Worm (Caenorhabditis elegans) whole organism, mixed stage, embryonic: ENCODE data around the gene R102.4.
"Not testable (repeated sequence)": the region's sequence is repeated elsewhere in the genome, so short reads cannot be mapped to it uniquely, and the experiment has no call there.

Source experiments
- M03D4.4 ChIP-seq: sonication (generic microtip); optimal IDR thresholded peaks from 2 replicates; lab custom pipeline; 2017; ENCODE audit warnings: mild to moderate bottlenecking, missing genetic modification characterization, missing compliant biosample characterization
- blmp-1 ChIP-seq: fragments of 150-350 bp; optimal IDR thresholded peaks from 2 replicates; lab custom pipeline; 2014; ENCODE audit warnings: missing biosample characterization, missing genetic modification characterization
- ceh-39 ChIP-seq: fragments of 150-350 bp; optimal IDR thresholded peaks from 2 replicates; lab custom pipeline; 2014; ENCODE audit warnings: missing biosample characterization, missing genetic modification characterization
- ceh-83 ChIP-seq: fragments of 200-800 bp; sonication (Bioruptor generic); optimal IDR thresholded peaks from 2 replicates; lab custom pipeline; 2018; ENCODE audit warnings: mild to moderate bottlenecking, missing genetic modification characterization, missing compliant biosample characterization
- ces-1 ChIP-seq: fragments of 150-350 bp; optimal IDR thresholded peaks from 2 replicates; lab custom pipeline; 2014; ENCODE audit warnings: missing biosample characterization, missing genetic modification reagents, missing genetic modification characterization
- drap-1 ChIP-seq: fragments of 200-800 bp; sonication (Bioruptor generic); optimal IDR thresholded peaks from 3 replicates; lab custom pipeline; 2018; ENCODE audit warnings: mild to moderate bottlenecking, missing genetic modification characterization, missing compliant biosample characterization
- elt-1 ChIP-seq: sonication (generic microtip); optimal IDR thresholded peaks from 2 replicates; lab custom pipeline; 2017; ENCODE audit warnings: missing genetic modification characterization, mild to moderate bottlenecking, missing compliant biosample characterization, antibody characterized with exemption, moderate library complexity, borderline replicate concordance; ENCODE audit not compliant: insufficient read depth
- flh-1 ChIP-seq: fragments of 200-800 bp; sonication (Bioruptor generic); optimal IDR thresholded peaks from 2 replicates; lab custom pipeline; 2018; ENCODE audit warnings: mild to moderate bottlenecking, missing genetic modification characterization, moderate library complexity, missing compliant biosample characterization
- ham-2 ChIP-seq: fragments of 200-800 bp; sonication (Bioruptor generic); optimal IDR thresholded peaks from 2 replicates; lab custom pipeline; 2018; ENCODE audit warnings: mild to moderate bottlenecking, missing genetic modification characterization, missing compliant biosample characterization
- hlh-1 ChIP-seq: fragments of 150-350 bp; optimal IDR thresholded peaks from 2 replicates; lab custom pipeline; 2014; ENCODE audit warnings: missing biosample characterization, missing genetic modification reagents, missing genetic modification characterization
- lin-13 ChIP-seq: fragments of 150-350 bp; optimal IDR thresholded peaks from 2 replicates; lab custom pipeline; 2014; ENCODE audit warnings: missing biosample characterization, missing genetic modification characterization
- lin-32 ChIP-seq: fragments of 200-800 bp; sonication (Bioruptor generic); optimal IDR thresholded peaks from 2 replicates; lab custom pipeline; 2018; ENCODE audit warnings: mild to moderate bottlenecking, missing genetic modification characterization, missing compliant biosample characterization
- lsy-2 ChIP-seq: fragments of 150-350 bp; optimal IDR thresholded peaks from 2 replicates; lab custom pipeline; 2014; ENCODE audit warnings: missing biosample characterization, missing genetic modification characterization
- mep-1 ChIP-seq: fragments of 150-350 bp; optimal IDR thresholded peaks from 2 replicates; lab custom pipeline; 2017; ENCODE audit warnings: missing biosample characterization, missing genetic modification reagents, missing genetic modification characterization, inconsistent platforms
- mls-2 ChIP-seq: sonication (generic microtip); optimal IDR thresholded peaks from 2 replicates; lab custom pipeline; 2016; ENCODE audit warnings: mild to moderate bottlenecking, missing genetic modification characterization, moderate library complexity, missing compliant biosample characterization
- nhr-2 ChIP-seq: fragments of 150-350 bp; optimal IDR thresholded peaks from 2 replicates; lab custom pipeline; 2014; ENCODE audit warnings: missing biosample characterization, missing genetic modification characterization
- nhr-237 ChIP-seq: fragments of 150-350 bp; optimal IDR thresholded peaks from 2 replicates; lab custom pipeline; 2014; ENCODE audit warnings: missing biosample characterization, missing genetic modification characterization
- nhr-28 ChIP-seq: fragments of 150-350 bp; optimal IDR thresholded peaks from 2 replicates; lab custom pipeline; 2014; ENCODE audit warnings: missing biosample characterization, missing genetic modification characterization
- nhr-76 ChIP-seq: sonication (generic microtip); optimal IDR thresholded peaks from 2 replicates; lab custom pipeline; 2017; ENCODE audit warnings: missing biosample characterization, missing genetic modification characterization
- pha-4 ChIP-seq: fragments of 150-350 bp; optimal IDR thresholded peaks from 2 replicates; lab custom pipeline; 2018; ENCODE audit warnings: missing biosample characterization, missing genetic modification reagents, missing genetic modification characterization
- sem-2 ChIP-seq: fragments of 200-800 bp; sonication (Bioruptor generic); optimal IDR thresholded peaks from 2 replicates; lab custom pipeline; 2018; ENCODE audit warnings: mild to moderate bottlenecking, missing genetic modification characterization, missing compliant biosample characterization
- snpc-4 ChIP-seq: fragments of 150-350 bp; optimal IDR thresholded peaks from 2 replicates; lab custom pipeline; 2014; ENCODE audit warnings: missing biosample characterization, missing genetic modification characterization
- sptf-1 ChIP-seq: sonication (generic microtip); optimal IDR thresholded peaks from 2 replicates; lab custom pipeline; 2017; ENCODE audit warnings: mild to moderate bottlenecking, missing genetic modification characterization, moderate library complexity, missing compliant biosample characterization
- unc-120 ChIP-seq: sonication (generic microtip); optimal IDR thresholded peaks from 2 replicates; lab custom pipeline; 2017; ENCODE audit warnings: missing genetic modification characterization, missing compliant biosample characterization; ENCODE audit not compliant: poor library complexity, severe bottlenecking
- unc-39 ChIP-seq: fragments of 150-350 bp; optimal IDR thresholded peaks from 2 replicates; lab custom pipeline; 2014; ENCODE audit warnings: missing biosample characterization, missing genetic modification characterization
- unc-62 ChIP-seq: fragments of 150-350 bp; optimal IDR thresholded peaks from 2 replicates; lab custom pipeline; 2014; ENCODE audit warnings: missing biosample characterization, missing genetic modification reagents, missing genetic modification characterization
- zip-8 ChIP-seq: fragments of 150-350 bp; optimal IDR thresholded peaks from 2 replicates; lab custom pipeline; 2014; ENCODE audit warnings: missing biosample characterization, missing genetic modification characterization
- ztf-11 ChIP-seq: fragments of 150-350 bp; optimal IDR thresholded peaks from 2 replicates; lab custom pipeline; 2014; ENCODE audit warnings: missing biosample characterization, missing genetic modification characterization

R102.4 gene

ce11 chrIV:10688972-10689567, 6.0 kb downstream of the R102.4 start, which contains the start of gene R102.3:
Gene R102.3, plus strand, starts transcription at chrIV:10689517.
- TF ChIP-seq mls-2 (tag; lab: Kevin White, UChicago) (no peak), zip-8 (no peak), hlh-1 (tag; lab: Kevin White, UChicago) (no peak), nhr-76 (tag; lab: Kevin White, UChicago) (no peak), sptf-1 (tag; lab: Kevin White, UChicago) (no peak), ces-1 (GFP tag; lab: Kevin White, UChicago) (no peak), mep-1 (tag; lab: Kevin White, UChicago) (no peak), lsy-2 (tag; lab: Kevin White, UChicago) (no peak), ham-2 (GFP tag; lab: Kevin White, UChicago) (no peak), nhr-28 (tag; lab: Kevin White, UChicago) (no peak), blmp-1 (tag; lab: Kevin White, UChicago) (no peak), nhr-2 (no peak), flh-1 (GFP tag; lab: Kevin White, UChicago) (no peak), elt-1 (no peak), ceh-83 (GFP tag; lab: Kevin White, UChicago) (no peak), pha-4 (no peak), drap-1 (GFP tag; lab: Kevin White, UChicago) (no peak), unc-62 (GFP tag; lab: Kevin White, UChicago) (no peak), ceh-39 (no peak), ztf-11 (tag; lab: Kevin White, UChicago) (no peak)

ce11 chrIV:10687307-10687706, 7.8 kb downstream of the R102.4 start, which contains the start of gene R102.2:
Gene R102.2, plus strand, starts transcription at chrIV:10687607.
- TF ChIP-seq nhr-28, mep-1, M03D4.4 (tag; lab: Kevin White, UChicago): not testable (repeated sequence)

ce11 chrIV:10685758-10686157, 9.3 kb downstream of the R102.4 start, which contains the start of the genes K08C7.6 and R102.1:
Gene K08C7.6, minus strand, starts transcription at chrIV:10685858.
Gene R102.1, plus strand, starts transcription at chrIV:10686048.
- TF ChIP-seq hlh-1 (tag; lab: Kevin White, UChicago) (no peak), unc-120 (tag; lab: Kevin White, UChicago) (peak; percentile 16)

- no peak for TF ChIP-seq M03D4.4 (tag; lab: Kevin White, UChicago)
- TF ChIP-seq ces-1 (GFP tag; lab: Kevin White, UChicago): no peak
- no peak for TF ChIP-seq unc-39
- no peak for TF ChIP-seq mep-1 (tag; lab: Kevin White, UChicago)
- no peak for TF ChIP-seq unc-62 (GFP tag; lab: Kevin White, UChicago)
- TF ChIP-seq unc-120 (tag; lab: Kevin White, UChicago): no peak
- no peak for TF ChIP-seq nhr-237 (tag; lab: Kevin White, UChicago)
- TF ChIP-seq nhr-28 (tag; lab: Kevin White, UChicago): no peak
- TF ChIP-seq zip-8: no peak
- no peak for TF ChIP-seq snpc-4 (tag; lab: Kevin White, UChicago)
- TF ChIP-seq lin-13: no peak
- TF ChIP-seq drap-1 (GFP tag; lab: Kevin White, UChicago): no peak
Measured at ce11 chrIV:10682155-10682749, 12.9 kb downstream of the R102.4 start, which contains the start of gene fmo-2. Gene fmo-2, plus strand, starts transcription at chrIV:10682524.

- TF ChIP-seq snpc-4 (tag; lab: Kevin White, UChicago) (no peak), nhr-237 (tag; lab: Kevin White, UChicago) (no peak), lin-13 (no peak), ztf-11 (tag; lab: Kevin White, UChicago) (no peak), lin-32 (GFP tag; lab: Kevin White, UChicago) (no peak), sem-2 (GFP tag; lab: Kevin White, UChicago) (no peak), drap-1 (GFP tag; lab: Kevin White, UChicago) (no peak)
Measured at ce11 chrIV:10680379-10680778, 14.7 kb downstream of the R102.4 start, which contains the start of gene K08C7.4. Gene K08C7.4, minus strand, starts transcription at chrIV:10680479.
